Fruit fly (Drosophila melanogaster): ENCODE measurements around the gene Vml.

Vml gene

dm6 chrX:2297428-2298200 lies 22.0 kb downstream of the Vml start (continued):
- TF ChIP-seq ERR (GFP tag; optimal IDR thresholded peaks at IDR 0.05) (peak; percentile 98), chinmo (GFP tag; IDR thresholded peaks at IDR 0.05; ENCODE audit: partially characterized antibody) (0 out of 4 replicates have a peak, but pooled peaks have one; percentile 53), C15 (GFP tag; IDR thresholded peaks at IDR 0.05) (peak; percentile 93), Bteb2 (GFP tag; optimal IDR thresholded peaks at IDR 0.05) (peak; percentile 98), CG7963 (GFP tag; IDR thresholded peaks at IDR 0.05; ENCODE audit: partially characterized antibody) (no peak), caup (GFP tag; optimal IDR thresholded peaks at IDR 0.05; ENCODE audit: severe bottlenecking) (peak; percentile 97), exex (tag; optimal IDR thresholded peaks at IDR 0.05) (peak; percentile 89), CG6272 (GFP tag; IDR thresholded peaks at IDR 0.05) (peak; percentile 96), CG12659 (GFP tag; optimal IDR thresholded peaks at IDR 0.05) (peak; percentile 99), CG16863 (GFP tag; optimal IDR thresholded peaks at IDR 0.05) (peak; percentile 99), YL-1 (GFP tag; optimal IDR thresholded peaks at IDR 0.05) (peak; percentile 92), CG11398 (GFP tag; optimal IDR thresholded peaks at IDR 0.05) (peak; percentile 98), Usf (GFP tag; optimal IDR thresholded peaks at IDR 0.05) (peak; percentile 95), zen (tag; optimal IDR thresholded peaks at IDR 0.05) (peak; percentile 95), unc-4 (GFP tag; IDR thresholded peaks at IDR 0.05; ENCODE audit: partially characterized antibody) (no peak), CG1603 (tag; optimal IDR thresholded peaks at IDR 0.05) (peak; percentile 99), dan (GFP tag; IDR thresholded peaks at IDR 0.05) (peak; percentile 91), Opbp (GFP tag; IDR thresholded peaks at IDR 0.05; ENCODE audit: partially characterized antibody) (no peak), pb (GFP tag; optimal IDR thresholded peaks at IDR 0.05) (peak; percentile 99), CG6654 (GFP tag; optimal IDR thresholded peaks at IDR 0.05) (peak; percentile 92), psq (GFP tag; optimal IDR thresholded peaks at IDR 0.05) (peak; percentile 90), zfh1 (GFP tag; IDR thresholded peaks at IDR 0.05) (peak; percentile 99), ci (GFP tag; IDR thresholded peaks at IDR 0.05) (peak; percentile 99), grau (tag; optimal IDR thresholded peaks at IDR 0.05) (peak; percentile 100), zen2 (GFP tag; IDR thresholded peaks at IDR 0.05; ENCODE audit: partially characterized antibody) (no peak), lmd (GFP tag; IDR thresholded peaks at IDR 0.05) (peak; percentile 99), btn (GFP tag; optimal IDR thresholded peaks at IDR 0.05) (peak; percentile 98), az2 (GFP tag; optimal IDR thresholded peaks at IDR 0.05) (peak; percentile 99), Gsc (GFP tag; IDR thresholded peaks at IDR 0.05) (peak; percentile 95), esg (GFP tag; conservative IDR thresholded peaks at IDR 0.05) (peak; percentile 98), NFAT (GFP tag; IDR thresholded peaks at IDR 0.05) (peak; percentile 97), bcd (GFP tag; optimal IDR thresholded peaks at IDR 0.05) (peak; percentile 99), Aef1 (GFP tag; IDR thresholded peaks at IDR 0.05) (peak; percentile 99), Dfd (GFP tag; optimal IDR thresholded peaks at IDR 0.05) (no peak), repo (GFP tag; optimal IDR thresholded peaks at IDR 0.05) (peak; percentile 99), Hr39 (optimal IDR thresholded peaks at IDR 0.05) (no peak), CG34422 (GFP tag; IDR thresholded peaks at IDR 0.05) (peak; percentile 99), nau (GFP tag; optimal IDR thresholded peaks at IDR 0.05) (peak; percentile 98), da (GFP tag; optimal IDR thresholded peaks at IDR 0.05) (peak; percentile 98), CG17361 (GFP tag; IDR thresholded peaks at IDR 0.05) (peak; percentile 97), CG18011 (GFP tag; optimal IDR thresholded peaks at IDR 0.05) (peak; percentile 88), dm (GFP tag; optimal IDR thresholded peaks at IDR 0.05) (peak; percentile 98), CG4424 (GFP tag; optimal IDR thresholded peaks at IDR 0.05) (peak; percentile 99), CrebB (tag; optimal IDR thresholded peaks at IDR 0.05) (peak; percentile 98), Scr (GFP tag; IDR thresholded peaks at IDR 0.05; ENCODE audit: partially characterized antibody) (no peak), nom (GFP tag; optimal IDR thresholded peaks at IDR 0.05) (peak; percentile 74), cg (GFP tag; optimal IDR thresholded peaks at IDR 0.05) (peak; percentile 8), sob (GFP tag; IDR thresholded peaks at IDR 0.05) (peak; percentile 98), lab (GFP tag; optimal IDR thresholded peaks at IDR 0.05) (peak; percentile 99)

Data from whole organism, embryonic.